Worm (Caenorhabditis elegans) whole organism, L1 larva: Measurements from ENCODE around the gene F42F12.11.

ENCODE experiments used
- C04F5.9 ChIP-seq: sonication (generic microtip); optimal IDR thresholded peaks from 2 replicates; lab custom pipeline; 2016; ENCODE audit warnings: missing genetic modification characterization, missing compliant biosample characterization
- C16A3.4 ChIP-seq: fragments of 150-350 bp; optimal IDR thresholded peaks from 2 replicates; lab custom pipeline; 2014; ENCODE audit warnings: missing biosample characterization, missing genetic modification characterization
- C34B4.2 ChIP-seq: sonication (generic microtip); optimal IDR thresholded peaks from 2 replicates; lab custom pipeline; 2017; ENCODE audit warnings: mild to moderate bottlenecking, missing genetic modification characterization, missing compliant biosample characterization
- F16B12.6 ChIP-seq: fragments of 150-350 bp; optimal IDR thresholded peaks from 2 replicates; lab custom pipeline; 2014; ENCODE audit warnings: missing biosample characterization, missing genetic modification characterization
- alr-1 ChIP-seq: fragments of 200-800 bp; sonication (Bioruptor generic); optimal IDR thresholded peaks from 2 replicates; lab custom pipeline; 2018; ENCODE audit warnings: borderline replicate concordance, mild to moderate bottlenecking, missing genetic modification characterization, missing compliant biosample characterization
- blmp-1 ChIP-seq: fragments of 150-350 bp; optimal IDR thresholded peaks from 2 replicates; lab custom pipeline; 2014; ENCODE audit warnings: missing biosample characterization, missing genetic modification characterization
- ceh-82 ChIP-seq, 3 experiments: fragments of 150-350 bp in 1 of 3; sonication (generic microtip) in 2 of 3; optimal IDR thresholded peaks; 2 replicates each; lab custom pipeline; 2014 to 2017; ENCODE audit warnings: missing biosample characterization in 3 of 3, missing genetic modification characterization in 3 of 3
- ceh-88 ChIP-seq: fragments of 200-800 bp; sonication (Bioruptor generic); IDR thresholded peaks from 2 replicates; pipeline ENCODE4 v1.3.6; 2022; ENCODE audit warnings: missing genetic modification characterization, missing compliant biosample characterization
- ceh-90 ChIP-seq: sonication (generic microtip); optimal IDR thresholded peaks from 2 replicates; lab custom pipeline; 2016; ENCODE audit warnings: missing genetic modification characterization, missing compliant biosample characterization
- ces-1 ChIP-seq: fragments of 150-350 bp; optimal IDR thresholded peaks from 2 replicates; lab custom pipeline; 2014; ENCODE audit warnings: missing biosample characterization, missing genetic modification reagents, missing genetic modification characterization
- efl-1 ChIP-seq, 4 experiments: fragments of 150-350 bp; optimal IDR thresholded peaks in 3 of 4; peaks in 1 of 4; 1 replicate in 1 of 4; 2 replicates in 3 of 4; lab custom pipeline; 2014; ENCODE audit warnings: missing biosample characterization in 2 of 4, missing genetic modification characterization in 2 of 4, missing genetic modification reagents in 2 of 4
- egl-27 ChIP-seq, 2 experiments: fragments of 150-350 bp in 1 of 2; sonication (generic microtip); optimal IDR thresholded peaks; 3 replicates each; lab custom pipeline; 2017 to 2018; ENCODE audit warnings: missing biosample characterization in 2 of 2, missing genetic modification characterization in 2 of 2, missing genetic modification reagents in 2 of 2
- elt-2 ChIP-seq: sonication (generic microtip); optimal IDR thresholded peaks from 2 replicates; lab custom pipeline; 2016; ENCODE audit warnings: missing genetic modification characterization, mild to moderate bottlenecking, inconsistent platforms, missing compliant biosample characterization, missing genetic modification reagents
- elt-3 ChIP-seq, 6 experiments: fragments of 150-350 bp in 1 of 6; sonication (generic microtip); optimal IDR thresholded peaks; 2 replicates each; lab custom pipeline; 2017 to 2018; ENCODE audit warnings: missing biosample characterization in 6 of 6, missing genetic modification characterization in 6 of 6, inconsistent platforms in 1 of 6
- ets-5 ChIP-seq: fragments of 200-800 bp; sonication (Bioruptor generic); IDR thresholded peaks from 2 replicates; pipeline ENCODE4 v1.3.6; 2022; ENCODE audit warnings: missing genetic modification characterization, missing compliant biosample characterization
- fkh-4 ChIP-seq: sonication (generic microtip); optimal IDR thresholded peaks from 2 replicates; lab custom pipeline; 2016; ENCODE audit warnings: missing compliant biosample characterization, missing genetic modification characterization, borderline replicate concordance
- fkh-8 ChIP-seq: sonication (generic microtip); optimal IDR thresholded peaks from 2 replicates; lab custom pipeline; 2016; ENCODE audit warnings: mild to moderate bottlenecking, missing genetic modification characterization, missing compliant biosample characterization
- fos-1 ChIP-seq: fragments of 150-350 bp; optimal IDR thresholded peaks from 2 replicates; lab custom pipeline; 2014; ENCODE audit warnings: missing biosample characterization, missing genetic modification characterization
- irx-1 ChIP-seq: sonication (generic microtip); optimal IDR thresholded peaks from 2 replicates; lab custom pipeline; 2016; ENCODE audit warnings: missing genetic modification characterization, missing compliant biosample characterization
- lin-39 ChIP-seq: fragments of 150-350 bp; optimal IDR thresholded peaks from 2 replicates; lab custom pipeline; 2014; ENCODE audit warnings: missing biosample characterization, missing genetic modification reagents, missing genetic modification characterization
- lir-3 ChIP-seq: sonication (generic microtip); optimal IDR thresholded peaks from 2 replicates; lab custom pipeline; 2016; ENCODE audit warnings: mild to moderate bottlenecking, missing genetic modification characterization, moderate library complexity, missing compliant biosample characterization; ENCODE audit not compliant: poor library complexity
- mdl-1 ChIP-seq, 2 experiments: fragments of 150-350 bp; optimal IDR thresholded peaks; 2 replicates each; lab custom pipeline; 2014 to 2017; ENCODE audit warnings: missing biosample characterization in 2 of 2, missing genetic modification characterization in 2 of 2, inconsistent platforms in 1 of 2
- mep-1 ChIP-seq: fragments of 150-350 bp; optimal IDR thresholded peaks from 2 replicates; lab custom pipeline; 2014; ENCODE audit warnings: missing biosample characterization, missing genetic modification characterization
- nhr-19 ChIP-seq: fragments of 200-800 bp; sonication (Bioruptor generic); conservative IDR thresholded peaks from 2 replicates; pipeline ENCODE4 v1.3.6; 2022; ENCODE audit warnings: missing genetic modification characterization, missing compliant biosample characterization
- nhr-20 ChIP-seq: sonication (generic microtip); optimal IDR thresholded peaks from 2 replicates; lab custom pipeline; 2016; ENCODE audit warnings: mild to moderate bottlenecking, missing genetic modification characterization, missing compliant biosample characterization
- nhr-28 ChIP-seq: fragments of 150-350 bp; optimal IDR thresholded peaks from 2 replicates; lab custom pipeline; 2014; ENCODE audit warnings: missing biosample characterization, missing genetic modification characterization
- nhr-47 ChIP-seq: sonication (generic microtip); optimal IDR thresholded peaks from 2 replicates; lab custom pipeline; 2016; ENCODE audit warnings: mild to moderate bottlenecking, missing genetic modification characterization, moderate library complexity, missing compliant biosample characterization
- nhr-71 ChIP-seq: sonication (generic microtip); optimal IDR thresholded peaks from 2 replicates; lab custom pipeline; 2016; ENCODE audit warnings: mild to moderate bottlenecking, missing genetic modification characterization, moderate library complexity, missing compliant biosample characterization
- nhr-76 ChIP-seq: sonication (generic microtip); optimal IDR thresholded peaks from 2 replicates; lab custom pipeline; 2017; ENCODE audit warnings: missing biosample characterization, missing genetic modification characterization
- nhr-77 ChIP-seq: fragments of 150-350 bp; optimal IDR thresholded peaks from 2 replicates; lab custom pipeline; 2014; ENCODE audit warnings: missing biosample characterization, missing genetic modification characterization
- nhr-85 ChIP-seq: sonication (generic microtip); peaks from one replicate; lab custom pipeline; 2016; ENCODE audit warnings: missing genetic modification characterization, inconsistent platforms, missing compliant biosample characterization
- nhr-90 ChIP-seq: sonication (generic microtip); optimal IDR thresholded peaks from 2 replicates; lab custom pipeline; 2016; ENCODE audit warnings: mild to moderate bottlenecking, missing genetic modification characterization, missing compliant biosample characterization; ENCODE audit not compliant: poor library complexity
- pag-3 ChIP-seq: sonication (generic microtip); optimal IDR thresholded peaks from 2 replicates; lab custom pipeline; 2017; ENCODE audit warnings: missing genetic modification characterization, mild to moderate bottlenecking, missing compliant biosample characterization, antibody characterized with exemption, borderline replicate concordance; ENCODE audit not compliant: insufficient read depth
- snu-23 ChIP-seq: sonication (generic microtip); optimal IDR thresholded peaks from 2 replicates; lab custom pipeline; 2016; ENCODE audit warnings: missing genetic modification characterization, missing compliant biosample characterization
- swsn-7 ChIP-seq: sonication (generic microtip); optimal IDR thresholded peaks from 2 replicates; lab custom pipeline; 2016; ENCODE audit warnings: missing genetic modification characterization, missing compliant biosample characterization
- unc-98 ChIP-seq: fragments of 200-800 bp; sonication (Bioruptor generic); IDR thresholded peaks from 2 replicates; pipeline ENCODE4 v1.3.6; 2022; ENCODE audit warnings: missing genetic modification characterization, missing compliant biosample characterization
- zag-1 ChIP-seq: fragments of 150-350 bp; optimal IDR thresholded peaks from 2 replicates; lab custom pipeline; 2014; ENCODE audit warnings: missing biosample characterization, missing genetic modification characterization
- ztf-4 ChIP-seq: fragments of 150-350 bp; optimal IDR thresholded peaks from 2 replicates; lab custom pipeline; 2014; ENCODE audit warnings: missing biosample characterization, missing genetic modification characterization

Gene F42F12.11

DNA sequence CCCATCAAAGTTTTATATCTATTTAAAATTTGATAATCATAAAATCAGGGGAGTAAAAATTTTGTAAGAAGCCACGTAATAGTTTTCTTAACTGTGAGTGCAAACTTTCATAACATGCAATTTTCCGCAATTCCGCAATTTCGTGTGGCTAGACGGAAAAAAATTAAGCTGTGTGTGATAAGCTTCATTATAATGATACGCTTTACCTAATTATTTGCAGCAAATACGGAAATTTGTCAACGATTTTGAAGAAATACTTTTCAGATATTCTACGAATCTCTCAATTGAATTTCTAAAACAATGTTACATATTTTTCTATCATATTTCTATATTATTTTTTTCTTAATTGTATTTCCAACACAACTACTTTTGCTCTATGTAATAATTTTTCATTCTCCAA, 15.0 kb upstream of the F42F12.11 start, which contains the start of gene srd-46:
Gene srd-46 (plus strand): TSS at position 301 of the 400 bp plus-strand sequence.
- no peak for TF ChIP-seq swsn-7 (tag; lab: Kevin White, UChicago)
- TF ChIP-seq nhr-71 (tag; lab: Kevin White, UChicago), result peak; percentile 18

DNA sequence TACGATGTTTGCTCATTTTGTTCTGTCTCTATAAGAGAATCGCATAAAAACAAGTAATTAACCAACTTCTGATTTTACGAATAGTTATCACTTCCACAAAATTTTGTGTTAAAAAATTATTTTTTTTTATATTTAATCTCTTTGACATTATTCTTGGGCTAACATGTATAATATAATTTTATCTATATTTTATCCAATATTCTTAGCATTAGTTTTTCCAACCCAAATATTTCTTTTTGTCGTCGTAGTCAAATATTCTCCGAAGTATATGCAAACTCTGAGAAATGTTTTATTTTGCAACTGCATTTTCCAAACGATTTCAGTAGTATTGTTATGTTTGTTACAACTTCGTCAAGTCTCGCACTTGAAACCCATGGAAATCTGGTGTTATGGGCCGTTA, 13.3 kb upstream of the F42F12.11 start, which contains the start of gene srd-47:
Gene srd-47 (plus strand): TSS at position 164 of the 400 bp plus-strand sequence.
- no peak for TF ChIP-seq C04F5.9 (tag; lab: Kevin White, UChicago)
- TF ChIP-seq efl-1 (optimal IDR thresholded peaks at IDR 0.05; lab: Kevin White, UChicago), result no peak
- peak in 1 of 2 experiments; percentile 70 for TF ChIP-seq efl-1 (GFP tag; optimal IDR thresholded peaks at IDR 0.05 in 1 of 2; lab: Kevin White, UChicago)

DNA sequence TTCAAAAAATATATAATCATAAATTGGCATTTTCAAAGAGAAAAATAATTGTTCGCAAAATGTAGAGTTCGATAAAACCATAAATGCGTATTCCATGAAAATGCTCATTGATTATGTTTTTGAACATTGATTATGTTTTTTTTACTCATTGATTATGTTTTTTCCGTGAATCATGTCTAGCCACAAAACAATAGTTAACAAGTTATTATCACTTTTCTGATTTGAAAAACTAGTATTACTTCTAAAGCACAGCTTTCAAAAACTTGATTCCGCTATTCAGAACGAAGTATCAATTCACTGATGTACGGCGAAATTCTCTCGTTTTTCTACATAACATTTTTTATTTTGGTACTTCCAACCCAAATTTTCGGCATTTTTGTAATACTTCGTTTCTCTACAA, 11.0 kb upstream of the F42F12.11 start, which contains the start of gene srd-48:
Gene srd-48 (plus strand): TSS at position 301 of the 400 bp plus-strand sequence.
- TF ChIP-seq mep-1 (tag; lab: Kevin White, UChicago) (no peak), alr-1 (tag; lab: Kevin White, UChicago) (no peak), efl-1 (optimal IDR thresholded peaks at IDR 0.05; lab: Kevin White, UChicago) (no peak), efl-1 (GFP tag; optimal IDR thresholded peaks at IDR 0.05 in 1 of 2; lab: Kevin White, UChicago) (no peak), lin-39 (tag; lab: Kevin White, UChicago) (no peak), nhr-28 (tag; lab: Kevin White, UChicago) (no peak), elt-2 (tag; lab: Kevin White, UChicago) (no peak), ets-5 (GFP tag; lab: Robert Waterston, UW) (no peak), egl-27 (tag; optimal IDR thresholded peaks at IDR 0.05; lab: Kevin White, UChicago) (no peak), zag-1 (no peak), lir-3 (tag; lab: Kevin White, UChicago) (no peak), nhr-85 (tag; lab: Kevin White, UChicago) (no peak), ceh-90 (no peak), C34B4.2 (no peak), fkh-8 (no peak), ceh-82 (tag; optimal IDR thresholded peaks at IDR 0.05; lab: Kevin White, UChicago) (no peak)

DNA sequence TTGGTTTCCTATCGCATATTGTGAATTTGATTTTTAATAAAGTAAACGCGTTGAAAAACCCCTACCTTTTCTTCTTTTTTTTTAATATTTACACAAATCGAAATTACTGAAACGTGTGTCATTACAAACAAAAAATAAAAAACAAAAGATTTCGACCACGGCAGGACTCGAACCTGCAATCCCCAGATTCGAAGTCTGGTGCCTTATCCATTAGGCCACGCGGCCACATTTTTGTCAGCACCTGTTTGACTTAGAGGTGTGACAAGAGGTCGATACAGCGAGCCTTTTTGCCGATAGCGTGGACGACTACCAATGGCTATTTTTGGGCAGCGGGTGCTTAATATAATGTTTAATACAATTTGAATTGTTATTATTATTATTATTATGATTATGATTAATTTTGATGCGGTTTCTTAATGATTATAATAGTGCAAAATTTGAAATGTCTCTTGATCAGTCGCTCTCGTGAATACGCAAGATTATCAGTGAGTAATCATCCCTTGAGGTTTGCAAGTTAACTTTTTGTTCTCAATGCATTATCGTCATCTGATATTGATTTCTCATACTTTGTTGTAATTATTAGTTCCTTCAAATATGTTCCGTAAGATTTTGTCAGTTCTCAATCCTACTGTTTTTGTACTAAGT, 8.9 kb upstream of the F42F12.11 start, which contains the start of gene srd-44:
Gene srd-44 (plus strand): TSS at position 595 of the 645 bp plus-strand sequence.
- no peak for TF ChIP-seq irx-1 (tag; lab: Kevin White, UChicago)
- TF ChIP-seq nhr-20 (tag; lab: Kevin White, UChicago), result peak; percentile 29
- no peak for TF ChIP-seq unc-98
- no peak for TF ChIP-seq blmp-1 (tag; lab: Kevin White, UChicago)
- peak; percentile 19 for TF ChIP-seq C16A3.4
- no peak for TF ChIP-seq ces-1 (GFP tag; lab: Kevin White, UChicago)
- TF ChIP-seq lir-3 (tag; lab: Kevin White, UChicago), result peak; percentile 48
- 0 out of 2 replicates have a peak, but pooled peaks have one; percentile 10 for TF ChIP-seq nhr-19 (GFP tag; lab: Robert Waterston, UW)
- TF ChIP-seq snu-23, result peak; percentile 50
- peak; percentile 31 for TF ChIP-seq nhr-71 (tag; lab: Kevin White, UChicago)
- TF ChIP-seq fkh-4, result no peak
- peak; percentile 13 for TF ChIP-seq nhr-47 (tag; lab: Kevin White, UChicago)
- TF ChIP-seq efl-1 (optimal IDR thresholded peaks at IDR 0.05; lab: Kevin White, UChicago), result no peak
- TF ChIP-seq efl-1 (GFP tag; optimal IDR thresholded peaks at IDR 0.05 in 1 of 2; lab: Kevin White, UChicago), result peak in 1 of 2 experiments; percentile 58
- no peak for TF ChIP-seq pag-3 (tag; lab: Kevin White, UChicago)
- peak; percentile 40 for TF ChIP-seq nhr-85 (tag; lab: Kevin White, UChicago)
- TF ChIP-seq C04F5.9 (tag; lab: Kevin White, UChicago), result no peak
- TF ChIP-seq nhr-90 (tag; lab: Kevin White, UChicago), result peak; percentile 33
- TF ChIP-seq, all 84 proteins: peak for 10

DNA sequence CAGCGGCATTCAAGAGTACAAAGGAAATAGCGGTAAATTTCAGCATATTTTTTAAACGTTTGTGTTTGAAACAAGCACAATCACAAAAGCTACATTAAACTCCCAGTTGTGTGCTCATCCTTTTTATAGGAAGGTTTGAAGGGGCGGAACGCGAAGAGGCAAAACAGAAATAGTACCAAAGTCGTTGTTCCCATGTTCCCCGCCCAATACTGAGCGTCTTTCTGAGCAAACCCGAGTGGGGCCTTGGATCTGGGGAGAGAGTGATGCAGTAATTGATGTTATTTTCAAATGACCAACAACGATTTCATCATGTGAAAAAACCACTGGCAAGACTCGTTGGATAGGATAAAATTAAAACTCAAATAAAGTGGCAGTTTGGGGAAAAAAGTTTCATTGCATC, 5.5 kb upstream of the F42F12.11 start, which contains the start of gene zig-2:
Gene zig-2 (minus strand): TSS at position 101 of the 400 bp plus-strand sequence.
- TF ChIP-seq elt-3 (tag; optimal IDR thresholded peaks at IDR 0.05; lab: Kevin White, UChicago) (no peak), nhr-28 (tag; lab: Kevin White, UChicago) (no peak), F16B12.6 (tag; lab: Kevin White, UChicago) (no peak), mdl-1 (tag; optimal IDR thresholded peaks at IDR 0.05; lab: Kevin White, UChicago) (no peak), ceh-82 (tag; optimal IDR thresholded peaks at IDR 0.05; lab: Kevin White, UChicago) (no peak), mep-1 (tag; lab: Kevin White, UChicago) (no peak), fos-1 (no peak), lin-39 (tag; lab: Kevin White, UChicago) (no peak), nhr-76 (tag; lab: Kevin White, UChicago) (no peak), nhr-77 (tag; lab: Kevin White, UChicago) (no peak), ztf-4 (tag; lab: Kevin White, UChicago) (no peak), ceh-88 (GFP tag; lab: Robert Waterston, UW) (no peak), blmp-1 (tag; lab: Kevin White, UChicago) (no peak)
